Worm (Caenorhabditis elegans): Measurements from ENCODE around the gene D2085.7.

The D2085.7 gene

ce11 chrII:8625163-8625562, 16.0 kb upstream of the D2085.7 start, which contains the start of gene sptf-2 (continued):
- TF ChIP-seq tag-97 (GFP tag; IDR thresholded peaks at IDR 0.05) (no peak), vab-7 (GFP tag; IDR thresholded peaks at IDR 0.05) (no peak), unc-39 (tag; optimal IDR thresholded peaks at IDR 0.05) (no peak), php-3 (GFP tag; IDR thresholded peaks at IDR 0.05) (peak; percentile 97), nhr-10 (tag; optimal IDR thresholded peaks at IDR 0.05) (no peak), lim-7 (GFP tag; IDR thresholded peaks at IDR 0.05) (no peak), lin-38 (GFP tag; IDR thresholded peaks at IDR 0.05) (no peak), T20F7.1 (GFP tag; optimal IDR thresholded peaks at IDR 0.05) (no peak), F10B5.3 (tag; optimal IDR thresholded peaks at IDR 0.05) (no peak), ceh-28 (tag; optimal IDR thresholded peaks at IDR 0.05) (no peak), tra-1 (GFP tag; IDR thresholded peaks at IDR 0.05) (peak; percentile 86), lin-1 (GFP tag; IDR thresholded peaks at IDR 0.05) (no peak; the same call in 1 of the 2 replicates), F26F4.8 (GFP tag; conservative IDR thresholded peaks at IDR 0.05) (no peak), nhr-42 (GFP tag; IDR thresholded peaks at IDR 0.05) (no peak), hlh-11 (tag; optimal IDR thresholded peaks at IDR 0.05) (peak; percentile 87), F44E2.7 (GFP tag; IDR thresholded peaks at IDR 0.05) (no peak), nhr-28 (tag; optimal IDR thresholded peaks at IDR 0.05) (peak; percentile 92), fkh-10 (GFP tag; optimal IDR thresholded peaks at IDR 0.05) (no peak), ZK546.5 (tag; optimal IDR thresholded peaks at IDR 0.05) (no peak), pha-4 (GFP tag; IDR thresholded peaks at IDR 0.05) (peak; percentile 34; the same call in 1 of the 2 replicates), pha-4 (tag; optimal IDR thresholded peaks at IDR 0.05) (no peak), ceh-20 (GFP tag; IDR thresholded peaks at IDR 0.05) (no peak), lin-15B (tag; optimal IDR thresholded peaks at IDR 0.05) (no peak), dve-1 (tag; optimal IDR thresholded peaks at IDR 0.05; ENCODE audit: insufficient read depth) (peak; percentile 79), zip-2 (tag; optimal IDR thresholded peaks at IDR 0.05) (no peak), snpc-1.2 (GFP tag; IDR thresholded peaks at IDR 0.05) (no peak), fos-1 (tag; optimal IDR thresholded peaks at IDR 0.05) (no peak), mep-1 (tag; optimal IDR thresholded peaks at IDR 0.05) (no peak), unc-130 (GFP tag; optimal IDR thresholded peaks at IDR 0.05) (no peak), spr-3 (GFP tag; optimal IDR thresholded peaks at IDR 0.05) (no peak), ztf-11 (tag; optimal IDR thresholded peaks at IDR 0.05) (no peak), pqm-1 (tag; optimal IDR thresholded peaks at IDR 0.05) (peak; percentile 97), duxl-1 (tag; optimal IDR thresholded peaks at IDR 0.05; ENCODE audit: poor library complexity) (no peak), nhr-102 (tag; optimal IDR thresholded peaks at IDR 0.05) (no peak), hmg-1.1 (GFP tag; IDR thresholded peaks at IDR 0.05) (no peak), nhr-6 (tag; optimal IDR thresholded peaks at IDR 0.05) (peak; percentile 59), ceh-62 (tag; optimal IDR thresholded peaks at IDR 0.05) (no peak), Y5F2A.4 (GFP tag; optimal IDR thresholded peaks at IDR 0.05) (no peak)

ce11 chrII:8626598-8626997, 14.6 kb upstream of the D2085.7 start:
- TF ChIP-seq tag-97 (GFP tag; IDR thresholded peaks at IDR 0.05) = no peak
- TF ChIP-seq T26A8.4 (GFP tag; IDR thresholded peaks at IDR 0.05) = no peak
- peak in 1 of 2 experiments; percentile 78 for TF ChIP-seq unc-62 (GFP tag; optimal IDR thresholded peaks at IDR 0.05 in 1 of 2)
- no peak for TF ChIP-seq unc-62 (tag; optimal IDR thresholded peaks at IDR 0.05)

- TF ChIP-seq aha-1 (tag) (peak; percentile 93), F26F4.8 (GFP tag; conservative IDR thresholded peaks at IDR 0.05) (no peak)
Observed at ce11 chrII:8627907-8628306, 13.3 kb upstream of the D2085.7 start.
